Fruit fly (Drosophila melanogaster) S2 (cell line): Measurements from ENCODE around the gene Est-Q.

Experiments
- CG8478 ChIP-seq: fragments of >200 bp; optimal IDR thresholded peaks from 2 replicates; lab custom pipeline; 2018
- CTCF ChIP-seq, 2 experiments: fragments of >200 bp; optimal IDR thresholded peaks; 2 replicates each; lab custom pipeline; 2018

The Est-Q gene

DNA sequence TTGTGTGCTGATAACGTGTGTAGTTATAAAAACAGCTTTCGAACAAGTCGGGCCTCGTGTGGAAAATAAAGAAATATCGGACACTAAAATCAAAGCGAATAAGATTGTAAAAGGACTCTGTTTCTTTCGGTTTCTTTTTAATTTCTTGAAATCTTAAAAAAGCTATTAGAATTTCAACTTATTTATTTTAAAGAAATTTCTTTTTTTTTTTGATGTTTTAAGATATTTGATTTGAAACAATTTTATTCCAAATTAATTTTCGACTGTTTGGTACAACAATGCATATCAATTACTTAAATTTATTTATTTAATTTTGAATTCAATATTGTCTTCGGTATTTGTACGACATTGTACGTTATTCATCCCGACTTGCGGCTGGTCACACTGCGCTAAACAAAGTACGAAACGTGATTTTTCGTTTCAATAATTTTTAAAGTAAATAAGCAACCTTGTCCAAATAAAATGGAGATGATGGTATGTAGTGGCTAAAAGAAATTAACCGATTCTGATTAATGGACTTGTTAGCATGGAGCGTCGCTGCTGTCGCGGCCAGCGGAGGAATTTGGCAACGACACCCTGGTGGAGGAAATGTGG is 8.4 kb upstream of the Est-Q start, which contains the start of the genes CG7202 and CG7519:
CG7202 (minus strand) TSS at position 51 of the 594 bp plus-strand sequence.
CG7519 (plus strand) TSS at position 361 of the 594 bp plus-strand sequence.
- no peak for TF ChIP-seq CTCF (optimal IDR thresholded peaks at IDR 0.05; lab: Kevin White, UChicago)
- TF ChIP-seq CG8478 (lab: Kevin White, UChicago), result no peak

DNA sequence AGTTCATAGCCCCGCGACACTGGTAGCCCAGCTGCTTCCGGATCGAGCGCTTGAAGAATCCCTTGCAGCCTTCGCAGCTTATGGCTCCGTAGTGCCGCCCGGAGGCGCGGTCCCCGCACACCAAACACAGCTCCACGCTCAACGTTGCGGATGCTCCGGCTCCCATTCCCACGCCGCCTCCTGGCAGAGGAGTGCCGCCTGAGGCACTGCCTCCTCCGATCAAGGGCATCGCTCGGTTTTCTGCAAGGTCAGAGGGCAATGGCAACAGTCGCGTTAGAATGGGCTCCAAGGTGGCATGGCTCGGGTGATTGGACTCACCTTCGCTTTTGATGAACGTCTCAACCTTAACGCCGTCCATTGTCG is 4.7 kb upstream of the Est-Q start:
- TF ChIP-seq CTCF (optimal IDR thresholded peaks at IDR 0.05; lab: Kevin White, UChicago), result no peak
- TF ChIP-seq CG8478 (lab: Kevin White, UChicago), result no peak

- TF ChIP-seq CTCF (optimal IDR thresholded peaks at IDR 0.05; lab: Kevin White, UChicago) (no peak), CG8478 (lab: Kevin White, UChicago) (no peak)
These were observed 4.2 kb upstream of the Est-Q start, which contains the start of gene Hr78 for dm6 chr3L:21496865-21497634. Hr78 (minus strand) TSS chr3L:21497494.

DNA sequence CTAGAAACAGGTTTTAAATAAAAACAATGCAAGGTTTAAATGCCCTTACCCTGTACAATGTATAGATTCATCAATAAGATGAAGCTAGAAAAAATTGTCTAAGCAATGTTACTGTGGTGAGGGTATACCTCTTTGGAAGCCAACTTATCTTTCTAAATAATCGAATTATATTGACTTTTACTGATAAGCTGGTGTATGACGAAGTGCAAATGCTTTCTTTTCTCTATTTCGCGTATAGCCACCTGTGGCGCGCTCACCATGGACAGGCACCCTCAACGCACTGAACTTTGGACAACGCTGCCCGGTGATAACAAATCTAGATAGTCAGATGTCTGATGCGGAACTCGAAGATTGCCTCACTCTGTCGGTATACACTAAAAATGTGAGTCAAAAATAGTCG is 707 bp downstream of the Est-Q start:
- TF ChIP-seq CTCF (optimal IDR thresholded peaks at IDR 0.05; lab: Kevin White, UChicago) (no peak), CG8478 (lab: Kevin White, UChicago) (no peak)

DNA sequence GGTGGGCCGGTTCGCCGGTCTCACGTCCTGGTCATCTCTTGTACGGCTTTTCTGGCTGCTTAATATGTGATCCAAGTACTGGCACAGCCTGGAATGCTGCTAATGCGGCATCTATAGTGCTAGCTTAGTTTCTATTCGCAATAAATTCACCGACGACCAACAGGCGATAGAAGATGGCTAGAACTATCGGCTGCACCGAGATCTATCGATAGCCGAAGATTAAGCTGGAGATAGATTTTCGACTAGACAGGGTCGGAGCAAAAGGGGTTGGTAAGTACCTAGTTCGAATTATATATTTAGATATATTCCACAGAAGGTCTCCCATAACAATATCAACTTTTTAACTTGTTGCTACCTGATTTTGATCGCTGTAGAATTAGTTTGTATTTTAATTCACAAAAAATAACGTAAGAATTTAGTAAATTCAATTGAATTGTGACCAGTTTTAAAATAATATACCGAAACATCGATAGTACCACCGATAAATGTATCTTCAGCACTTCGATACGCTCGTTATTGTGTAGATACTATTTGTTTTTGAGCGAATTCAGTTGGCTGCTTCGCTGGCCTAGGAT is 6.2 kb downstream of the Est-Q start, which contains the start of the genes Glg1 and M6:
Glg1 (minus strand) TSS at position 185 of the 575 bp plus-strand sequence.
M6 (plus strand) TSS at position 499 of the 575 bp plus-strand sequence.
- TF ChIP-seq CTCF (optimal IDR thresholded peaks at IDR 0.05; lab: Kevin White, UChicago), result peak; percentile 27 to 47
- no peak for TF ChIP-seq CG8478 (lab: Kevin White, UChicago)

DNA sequence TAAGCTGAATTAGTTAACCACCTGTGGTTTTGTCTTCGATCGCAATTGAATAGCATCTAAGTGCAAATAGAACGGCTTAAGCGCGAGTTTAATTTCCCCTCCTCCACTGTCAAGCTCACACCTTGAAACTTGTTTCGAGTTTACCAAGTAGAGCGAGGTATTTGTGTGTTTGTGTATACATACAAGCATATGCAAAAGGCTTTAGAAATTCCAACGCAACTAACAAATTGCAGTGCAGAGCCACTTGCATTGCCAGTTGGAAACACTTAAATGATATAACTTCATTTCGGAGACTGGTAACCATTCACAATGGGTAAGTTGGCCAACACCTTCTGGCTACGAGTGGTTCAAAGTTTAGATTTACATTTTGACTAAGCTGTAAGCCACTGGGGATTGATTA is 6.7 kb downstream of the Est-Q start:
- TF ChIP-seq CG8478 (lab: Kevin White, UChicago) (no peak), CTCF (optimal IDR thresholded peaks at IDR 0.05; lab: Kevin White, UChicago) (no peak)

dm6 chr3L:21508621-21509020 is 7.4 kb downstream of the Est-Q start:
- TF ChIP-seq CTCF (optimal IDR thresholded peaks at IDR 0.05; lab: Kevin White, UChicago), result no peak
- TF ChIP-seq CG8478 (lab: Kevin White, UChicago), result no peak

DNA sequence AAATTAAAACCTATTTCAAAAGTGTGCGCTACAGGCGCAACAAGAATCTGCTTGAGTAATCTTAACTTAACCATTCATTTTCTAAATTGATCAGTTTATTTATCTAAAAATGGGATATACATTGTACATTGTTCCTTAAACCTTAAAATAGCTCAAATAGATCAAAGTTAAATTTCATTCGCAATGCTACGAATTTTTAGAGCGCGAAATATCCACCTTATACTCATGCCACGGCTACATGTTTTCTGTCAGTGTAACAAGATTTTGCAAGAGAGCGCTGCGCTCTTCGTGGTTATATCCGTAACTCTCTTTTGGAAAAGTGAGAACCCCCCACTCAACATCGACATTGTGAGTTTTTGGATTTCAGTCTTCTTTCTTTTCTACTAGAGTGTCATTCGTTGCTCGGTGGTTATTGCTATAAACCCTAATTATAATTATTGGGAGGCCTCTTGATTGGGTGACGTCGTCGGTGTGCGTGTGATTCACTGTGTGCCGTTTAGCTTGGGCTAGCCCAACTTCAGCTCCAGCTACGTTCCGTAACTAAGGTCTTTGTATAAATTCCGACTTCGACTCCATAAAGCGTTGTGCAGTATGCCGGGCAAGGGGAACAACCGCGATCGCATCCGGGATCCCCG is 8.4 kb downstream of the Est-Q start:
- TF ChIP-seq CG8478 (lab: Kevin White, UChicago) (no peak), CTCF (optimal IDR thresholded peaks at IDR 0.05; lab: Kevin White, UChicago) (no peak)

- no peak for TF ChIP-seq CTCF (optimal IDR thresholded peaks at IDR 0.05; lab: Kevin White, UChicago)
- no peak for TF ChIP-seq CG8478 (lab: Kevin White, UChicago)
These were observed 14.8 kb downstream of the Est-Q start, which contains the start of the genes SAK and Cdk12 for dm6 chr3L:21515823-21516715. SAK (minus strand) TSS chr3L:21515887. Cdk12 (plus strand) TSS chr3L:21516306.

- TF ChIP-seq CG8478 (lab: Kevin White, UChicago), result no peak
- no peak for TF ChIP-seq CTCF (optimal IDR thresholded peaks at IDR 0.05; lab: Kevin White, UChicago)
These were observed 15.6 kb downstream of the Est-Q start for dm6 chr3L:21516716-21517266.

- TF ChIP-seq CG8478 (lab: Kevin White, UChicago) (no peak), CTCF (optimal IDR thresholded peaks at IDR 0.05; lab: Kevin White, UChicago) (no peak)
These were observed 17.1 kb downstream of the Est-Q start for dm6 chr3L:21518345-21518744.

dm6 chr3L:21523059-21523836 is 22.0 kb downstream of the Est-Q start, which contains the start of gene CG7611:
CG7611 (plus strand) TSS chr3L:21523186.
- TF ChIP-seq CG8478 (lab: Kevin White, UChicago), result no peak
- TF ChIP-seq CTCF (optimal IDR thresholded peaks at IDR 0.05; lab: Kevin White, UChicago), result peak in 1 of 2 experiments; percentile 1
